Worm (Caenorhabditis elegans) whole organism, young adult: ENCODE measurements around the gene ZK994.6.

Source experiments
- C17E4.6 ChIP-seq: fragments of 200-800 bp; sonication (Bioruptor generic); IDR thresholded peaks from 2 replicates; pipeline ENCODE4 v1.3.6; 2022; ENCODE audit warnings: missing genetic modification reagents, missing genetic modification characterization, missing compliant biosample characterization
- F55B11.4 ChIP-seq: sonication (generic microtip); optimal IDR thresholded peaks from 2 replicates; lab custom pipeline; 2016; ENCODE audit warnings: missing compliant biosample characterization, missing genetic modification characterization, borderline replicate concordance; ENCODE audit not compliant: insufficient read depth
- F57C9.4 ChIP-seq: sonication (generic microtip); optimal IDR thresholded peaks from 2 replicates; lab custom pipeline; 2017; ENCODE audit warnings: mild to moderate bottlenecking, missing genetic modification characterization, missing compliant biosample characterization
- ama-1 ChIP-seq, 3 experiments: fragments of 150-350 bp in 1 of 3; sonication (generic microtip) in 2 of 3; optimal IDR thresholded peaks; 2 replicates each; lab custom pipeline; 2014 to 2018; ENCODE audit warnings: missing biosample characterization in 2 of 3, missing genetic modification characterization in 2 of 3, missing genetic modification reagents in 2 of 3
- bed-2 ChIP-seq: fragments of 200-800 bp; sonication (Bioruptor generic); IDR thresholded peaks from 2 replicates; pipeline ENCODE4 v1.3.6; 2022; ENCODE audit warnings: missing genetic modification reagents, missing genetic modification characterization, missing compliant biosample characterization
- dpff-1 ChIP-seq: sonication (generic microtip); optimal IDR thresholded peaks from 2 replicates; lab custom pipeline; 2017; ENCODE audit warnings: mild to moderate bottlenecking, missing genetic modification characterization, missing compliant biosample characterization
- gei-17 ChIP-seq: fragments of 200-800 bp; sonication (Bioruptor generic); optimal IDR thresholded peaks from 2 replicates; lab custom pipeline; 2018; ENCODE audit warnings: mild to moderate bottlenecking, missing genetic modification characterization, missing compliant biosample characterization
- sdz-38 ChIP-seq: sonication (generic microtip); optimal IDR thresholded peaks from 2 replicates; lab custom pipeline; 2016; ENCODE audit warnings: missing genotype, missing genetic modification characterization, missing compliant biosample characterization
- snpc-4 ChIP-seq, 5 experiments: fragments of 150-350 bp in 1 of 5; sonication (generic microtip) in 4 of 5; optimal IDR thresholded peaks; 2 replicates each; lab custom pipeline; 2014 to 2018; ENCODE audit warnings: missing genetic modification characterization in 5 of 5, missing biosample characterization in 3 of 5, antibody characterized with exemption in 2 of 5, mild to moderate bottlenecking in 2 of 5, missing compliant biosample characterization in 2 of 5, missing genotype in 2 of 5, moderate library complexity in 2 of 5, missing genetic modification reagents in 1 of 5
- ztf-22 ChIP-seq: fragments of 200-800 bp; sonication (Bioruptor generic); optimal IDR thresholded peaks from 2 replicates; lab custom pipeline; 2018; ENCODE audit warnings: mild to moderate bottlenecking, missing genetic modification characterization, moderate library complexity, missing compliant biosample characterization

ce11 chrV:8518822-8519392, 11.7 kb upstream of the ZK994.6 start, which contains the start of gene F45F2.10:
- no peak for TF ChIP-seq dpff-1
- TF ChIP-seq snpc-4 (GFP tag; optimal IDR thresholded peaks at IDR 0.05; lab: Kevin White, UChicago) = no peak
- TF ChIP-seq snpc-4 (tag; optimal IDR thresholded peaks at IDR 0.05; lab: Kevin White, UChicago) = no peak
- no peak for TF ChIP-seq ama-1 (optimal IDR thresholded peaks at IDR 0.05; lab: Kevin White, UChicago)
- TF ChIP-seq ama-1 (GFP tag; optimal IDR thresholded peaks at IDR 0.05; lab: Kevin White, UChicago) = no peak
- no peak for TF ChIP-seq F57C9.4 (tag; lab: Kevin White, UChicago)
- no peak for TF ChIP-seq bed-2 (GFP tag; lab: Robert Waterston, UW)
- TF ChIP-seq sdz-38 = no peak
- no peak for TF ChIP-seq F55B11.4
- TF ChIP-seq gei-17 (GFP tag; lab: Kevin White, UChicago) = no peak
- no peak for TF ChIP-seq ztf-22 (GFP tag; lab: Kevin White, UChicago)
- TF ChIP-seq C17E4.6 (GFP tag; lab: Robert Waterston, UW) = no peak
